Fruit fly (Drosophila melanogaster) whole organism, adult: ENCODE results near the gene CG31220.

Source experiments
- CG11617 ChIP-seq: fragments of 200-800 bp; sonication (Bioruptor generic); optimal IDR thresholded peaks from 2 replicates; lab custom pipeline; 2017; ENCODE audit warnings: mild to moderate bottlenecking, missing biosample characterization, missing genetic modification reagents, missing genetic modification characterization
- CG12768 ChIP-seq: fragments of 200-800 bp; sonication (Bioruptor generic); optimal IDR thresholded peaks from 2 replicates; lab custom pipeline; 2017; ENCODE audit warnings: missing biosample characterization, missing genetic modification characterization, mild to moderate bottlenecking, moderate library complexity, missing genetic modification reagents
- CG14711 ChIP-seq: fragments of 200-800 bp; sonication (Bioruptor generic); optimal IDR thresholded peaks from 2 replicates; lab custom pipeline; 2018; ENCODE audit warnings: missing biosample characterization, mild to moderate bottlenecking, missing genetic modification characterization, moderate library complexity
- CG1620 ChIP-seq: fragments of 200-800 bp; sonication (Bioruptor generic); optimal IDR thresholded peaks from 2 replicates; lab custom pipeline; 2016; ENCODE audit warnings: missing biosample characterization, missing genetic modification characterization
- CG33017 ChIP-seq: fragments of 200-800 bp; sonication (Bioruptor generic); optimal IDR thresholded peaks from 2 replicates; lab custom pipeline; 2018; ENCODE audit warnings: missing biosample characterization, mild to moderate bottlenecking, missing genetic modification characterization, moderate library complexity
- CG5204 ChIP-seq: fragments of 200-800 bp; sonication (Bioruptor generic); optimal IDR thresholded peaks from 2 replicates; lab custom pipeline; 2016; ENCODE audit warnings: missing biosample characterization, missing genetic modification characterization
- CG7045 ChIP-seq: fragments of 200-800 bp; sonication (Bioruptor generic); optimal IDR thresholded peaks from 2 replicates; lab custom pipeline; 2017; ENCODE audit warnings: missing biosample characterization, mild to moderate bottlenecking, missing genetic modification characterization
- CG7101 ChIP-seq: fragments of 200-800 bp; sonication (Bioruptor generic); optimal IDR thresholded peaks from 2 replicates; lab custom pipeline; 2018; ENCODE audit warnings: missing biosample characterization, mild to moderate bottlenecking, missing genetic modification characterization, moderate library complexity
- Clk ChIP-seq: fragments of 200-800 bp; sonication (Bioruptor generic); optimal IDR thresholded peaks from 2 replicates; lab custom pipeline; 2017; ENCODE audit warnings: missing biosample characterization, missing genetic modification characterization
- Crg-1 ChIP-seq: fragments of 200-800 bp; sonication (Bioruptor generic); optimal IDR thresholded peaks from 2 replicates; lab custom pipeline; 2016; ENCODE audit warnings: missing biosample characterization, missing genetic modification characterization
- Hr96 ChIP-seq: fragments of 200-800 bp; sonication (Bioruptor generic); optimal IDR thresholded peaks from 2 replicates; lab custom pipeline; 2016; ENCODE audit warnings: missing biosample characterization, missing genetic modification characterization
- Mnt ChIP-seq: fragments of 200-800 bp; sonication (Bioruptor generic); optimal IDR thresholded peaks from 2 replicates; lab custom pipeline; 2016; ENCODE audit warnings: missing biosample characterization, mild to moderate bottlenecking, missing genetic modification characterization
- bab1 ChIP-seq: fragments of 200-800 bp; sonication (Bioruptor generic); optimal IDR thresholded peaks from 3 replicates; lab custom pipeline; 2019; ENCODE audit warnings: missing biosample characterization, mild to moderate bottlenecking, missing genetic modification characterization, moderate library complexity
- cic ChIP-seq: fragments of 200-800 bp; sonication (Bioruptor generic); optimal IDR thresholded peaks from 2 replicates; lab custom pipeline; 2017; ENCODE audit warnings: missing biosample characterization, mild to moderate bottlenecking, missing genetic modification characterization, moderate library complexity
- cnc ChIP-seq, 2 experiments: fragments of >200 bp; optimal IDR thresholded peaks; 2 replicates each; lab custom pipeline; 2017
- kay ChIP-seq: fragments of 200-800 bp; sonication (Bioruptor generic); peaks from one replicate; lab custom pipeline; 2016; ENCODE audit warnings: missing biosample characterization, missing genetic modification characterization, borderline replicate concordance
- ovo ChIP-seq: fragments of 200-800 bp; sonication (Bioruptor generic); optimal IDR thresholded peaks from 2 replicates; lab custom pipeline; 2016; ENCODE audit warnings: missing biosample characterization, missing genetic modification characterization
- pad ChIP-seq: fragments of 200-800 bp; sonication (Bioruptor generic); optimal IDR thresholded peaks from 3 replicates; lab custom pipeline; 2017; ENCODE audit warnings: missing biosample characterization, missing genetic modification characterization, mild to moderate bottlenecking, moderate library complexity, missing genetic modification reagents
- tj ChIP-seq: fragments of 200-800 bp; sonication (Bioruptor generic); optimal IDR thresholded peaks from 3 replicates; lab custom pipeline; 2017; ENCODE audit warnings: missing biosample characterization, mild to moderate bottlenecking, missing genetic modification characterization, moderate library complexity
- toe ChIP-seq: fragments of 200-800 bp; sonication (Bioruptor generic); optimal IDR thresholded peaks from 2 replicates; lab custom pipeline; 2016; ENCODE audit warnings: missing biosample characterization, missing genetic modification characterization

Gene CG31220

DNA sequence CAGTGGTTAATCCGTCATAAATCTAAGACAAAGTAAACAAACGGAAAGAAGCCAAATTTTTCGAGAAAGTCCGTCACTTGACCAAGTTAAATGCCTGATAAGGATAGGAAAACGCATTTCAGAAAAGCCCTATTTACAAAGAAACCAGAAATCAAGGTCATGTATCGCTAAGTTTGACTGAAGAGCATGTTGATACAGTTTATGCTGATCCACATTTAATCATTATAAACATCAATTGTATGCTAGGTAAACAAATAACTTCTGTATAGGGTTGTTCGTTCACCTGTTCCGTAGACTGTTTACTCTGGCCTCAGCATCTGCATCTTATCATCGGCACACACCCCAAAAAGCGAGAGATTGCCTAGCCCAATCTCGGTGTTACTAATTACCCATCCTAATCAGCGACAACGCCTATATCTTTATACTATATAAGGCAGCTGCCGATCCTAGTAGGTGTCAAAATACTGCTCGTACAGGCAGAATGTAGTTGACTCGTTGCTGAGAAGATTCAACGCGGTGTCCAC, 35.3 kb upstream of the CG31220 start, which contains the start of gene CG16727:
Gene CG16727, plus strand, starts transcription at position 474 of the 524 bp plus-strand sequence.
- no peak for TF ChIP-seq CG7045 (GFP tag; lab: Kevin White, UChicago)
- TF ChIP-seq Mnt (GFP tag; lab: Kevin White, UChicago): no peak
- no peak for TF ChIP-seq tj (GFP tag; lab: Kevin White, UChicago)
- TF ChIP-seq cic: no peak
- no peak for TF ChIP-seq CG5204 (GFP tag; lab: Kevin White, UChicago)
- no peak for TF ChIP-seq ovo (GFP tag; lab: Kevin White, UChicago)
- TF ChIP-seq Crg-1 (GFP tag; lab: Kevin White, UChicago): no peak
- TF ChIP-seq kay (GFP tag; lab: Kevin White, UChicago): no peak
- no peak for TF ChIP-seq Hr96
- TF ChIP-seq CG33017 (tag; lab: Kevin White, UChicago): no peak
- TF ChIP-seq CG7101 (tag; lab: Kevin White, UChicago): no peak
- no peak for TF ChIP-seq pad
- TF ChIP-seq CG1620 (GFP tag; lab: Kevin White, UChicago): no peak
- no peak for TF ChIP-seq Clk (GFP tag; lab: Kevin White, UChicago)
- no peak for TF ChIP-seq CG11617 (GFP tag; lab: Kevin White, UChicago)
- TF ChIP-seq toe (GFP tag; lab: Kevin White, UChicago): no peak
- no peak for TF ChIP-seq cnc (optimal IDR thresholded peaks at IDR 0.05; lab: Kevin White, UChicago)
- no peak for TF ChIP-seq CG14711
- TF ChIP-seq bab1 (GFP tag; lab: Kevin White, UChicago): no peak

DNA sequence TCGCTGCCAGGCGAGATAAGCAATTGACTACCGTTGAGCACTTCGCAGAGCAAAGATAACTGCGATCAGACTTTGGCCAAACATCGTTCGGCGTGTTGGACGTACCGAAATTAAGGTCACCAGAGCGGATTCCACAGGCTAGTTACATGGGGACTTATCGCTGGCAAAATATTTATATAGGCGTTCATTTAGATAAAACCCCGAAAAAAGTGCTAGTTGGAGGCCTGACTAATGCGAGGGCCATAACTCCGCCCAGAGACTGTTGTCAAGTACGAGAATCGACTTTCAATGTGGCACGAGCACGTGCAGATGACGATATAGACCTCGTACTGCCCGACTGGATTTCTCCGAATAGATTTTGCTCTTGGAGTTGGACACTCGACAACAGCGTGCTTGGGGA, 28.4 kb upstream of the CG31220 start:
- TF ChIP-seq cnc (optimal IDR thresholded peaks at IDR 0.05; lab: Kevin White, UChicago): no peak
- no peak for TF ChIP-seq Mnt (GFP tag; lab: Kevin White, UChicago)
- no peak for TF ChIP-seq bab1 (GFP tag; lab: Kevin White, UChicago)
- no peak for TF ChIP-seq CG5204 (GFP tag; lab: Kevin White, UChicago)
- TF ChIP-seq CG11617 (GFP tag; lab: Kevin White, UChicago): no peak

DNA sequence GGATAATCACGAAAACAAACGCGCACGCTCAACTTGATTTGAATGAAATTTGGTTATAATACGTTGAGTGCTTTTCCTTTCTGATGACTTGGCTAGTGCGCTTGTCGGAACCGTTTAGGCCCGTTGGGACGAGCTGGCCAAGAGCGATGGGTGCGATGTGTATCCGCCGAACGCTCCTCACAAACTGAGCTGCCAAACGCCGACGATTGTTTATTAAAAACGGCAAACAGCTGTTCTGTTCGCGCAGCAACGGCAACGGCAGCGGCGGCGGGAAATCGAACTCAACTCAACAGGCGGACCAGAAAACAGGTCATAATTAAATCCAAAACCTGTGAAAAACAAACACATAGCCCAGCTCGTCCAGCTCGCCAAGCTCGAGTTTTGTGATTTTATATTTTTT, 27.3 kb upstream of the CG31220 start:
- peak; percentile 2 for TF ChIP-seq tj (GFP tag; lab: Kevin White, UChicago)
- TF ChIP-seq CG33017 (tag; lab: Kevin White, UChicago): no peak

DNA sequence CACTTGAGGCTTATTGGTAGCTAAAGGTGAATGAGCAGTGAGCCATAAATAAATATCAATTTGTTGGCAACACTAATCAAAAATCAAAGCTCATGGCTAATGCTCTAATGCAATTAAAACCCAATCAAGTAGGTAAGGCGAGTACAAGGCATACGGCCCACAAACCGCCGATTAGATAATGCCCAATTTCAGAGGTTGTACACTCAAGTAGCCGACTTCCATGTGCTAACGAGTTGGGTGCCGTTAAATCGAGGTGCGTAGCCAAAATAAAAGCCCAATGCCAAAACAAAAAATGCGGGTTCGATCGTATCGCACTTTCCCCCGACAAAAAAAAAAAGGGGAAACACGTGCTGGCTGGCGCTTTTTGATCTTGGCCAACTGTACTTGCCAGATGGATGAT, 26.3 kb upstream of the CG31220 start:
- TF ChIP-seq ovo (GFP tag; lab: Kevin White, UChicago) (no peak), CG33017 (tag; lab: Kevin White, UChicago) (no peak), cic (no peak), pad (peak; percentile 0)

DNA sequence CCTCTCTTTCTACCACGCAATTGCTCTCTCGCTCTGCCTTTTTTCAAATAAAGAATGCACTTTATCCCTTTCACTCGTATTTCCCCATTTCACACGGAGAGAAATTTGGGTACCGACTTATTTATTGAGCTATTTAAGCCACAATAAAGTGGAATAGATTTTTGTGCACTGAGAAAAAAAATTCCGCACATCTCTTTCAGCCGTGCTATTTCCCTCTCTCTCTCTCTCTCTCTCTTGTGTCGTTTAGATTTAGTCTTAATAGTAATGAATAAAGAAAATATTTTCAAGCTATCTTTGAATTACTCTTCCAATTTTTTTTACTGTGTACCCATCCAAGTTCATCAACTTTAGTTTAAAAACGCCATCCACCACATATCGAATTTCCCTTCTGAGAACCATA, 24.7 kb upstream of the CG31220 start:
- TF ChIP-seq kay (GFP tag; lab: Kevin White, UChicago) (no peak), bab1 (GFP tag; lab: Kevin White, UChicago) (peak; percentile 52), Mnt (GFP tag; lab: Kevin White, UChicago) (no peak), Hr96 (peak; percentile 41), ovo (GFP tag; lab: Kevin White, UChicago) (no peak), CG12768 (no peak), pad (peak; percentile 65), Crg-1 (GFP tag; lab: Kevin White, UChicago) (no peak), cic (no peak), CG5204 (GFP tag; lab: Kevin White, UChicago) (peak; percentile 52), cnc (optimal IDR thresholded peaks at IDR 0.05; lab: Kevin White, UChicago) (no peak), tj (GFP tag; lab: Kevin White, UChicago) (peak; percentile 37), CG7101 (tag; lab: Kevin White, UChicago) (peak; percentile 33), CG7045 (GFP tag; lab: Kevin White, UChicago) (peak; percentile 31), CG11617 (GFP tag; lab: Kevin White, UChicago) (peak; percentile 4), CG33017 (tag; lab: Kevin White, UChicago) (peak; percentile 6), CG1620 (GFP tag; lab: Kevin White, UChicago) (no peak), CG14711 (peak; percentile 19), toe (GFP tag; lab: Kevin White, UChicago) (peak; percentile 22), Clk (GFP tag; lab: Kevin White, UChicago) (no peak)

DNA sequence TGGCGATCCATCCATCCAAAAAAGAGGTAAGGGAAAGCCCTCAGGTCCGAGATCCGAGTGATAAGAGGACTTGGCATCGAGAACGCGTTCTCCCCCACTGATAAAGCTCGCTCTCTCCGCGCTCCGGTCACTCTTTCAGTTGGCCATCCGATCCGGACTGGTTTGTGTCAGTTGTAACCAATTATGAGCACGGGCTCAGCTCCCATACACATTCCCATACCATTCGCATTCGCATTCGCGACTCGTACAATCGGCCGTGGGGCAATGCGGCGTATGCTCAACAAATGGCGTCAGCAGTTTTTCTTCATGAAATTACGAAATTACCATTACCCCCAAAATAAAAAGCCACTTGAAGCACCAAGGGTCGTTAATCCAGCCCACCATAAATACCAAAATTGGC, 23.8 kb upstream of the CG31220 start:
- TF ChIP-seq CG11617 (GFP tag; lab: Kevin White, UChicago): no peak
- TF ChIP-seq Mnt (GFP tag; lab: Kevin White, UChicago): no peak
- TF ChIP-seq kay (GFP tag; lab: Kevin White, UChicago): peak; percentile 75
- no peak for TF ChIP-seq CG5204 (GFP tag; lab: Kevin White, UChicago)
- TF ChIP-seq toe (GFP tag; lab: Kevin White, UChicago): no peak
- TF ChIP-seq Crg-1 (GFP tag; lab: Kevin White, UChicago): no peak
- no peak for TF ChIP-seq ovo (GFP tag; lab: Kevin White, UChicago)
- TF ChIP-seq tj (GFP tag; lab: Kevin White, UChicago): peak; percentile 76
- TF ChIP-seq cnc (optimal IDR thresholded peaks at IDR 0.05; lab: Kevin White, UChicago): no peak
- TF ChIP-seq CG1620 (GFP tag; lab: Kevin White, UChicago): no peak
- no peak for TF ChIP-seq CG14711
- no peak for TF ChIP-seq cic
- no peak for TF ChIP-seq Clk (GFP tag; lab: Kevin White, UChicago)
- TF ChIP-seq CG33017 (tag; lab: Kevin White, UChicago): no peak
- no peak for TF ChIP-seq CG7045 (GFP tag; lab: Kevin White, UChicago)
